Worm (Caenorhabditis elegans): ENCODE data around the gene F02C12.1.

The F02C12.1 gene

ce11 chrX:13414974-13415373, 13.1 kb downstream of the F02C12.1 start (continued):
- TF ChIP-seq arid-1 (GFP tag; conservative IDR thresholded peaks at IDR 0.05) (peak; percentile 71; the same call in 1 of the 2 replicates), egl-43 (GFP tag; IDR thresholded peaks at IDR 0.05) (no peak; the same call in 1 of the 2 replicates), daf-16 (GFP tag; optimal IDR thresholded peaks at IDR 0.05) (peak in 1 of 2 experiments; percentile 70), daf-16 (tag; optimal IDR thresholded peaks at IDR 0.05) (no peak), duxl-1 (tag; optimal IDR thresholded peaks at IDR 0.05; ENCODE audit: poor library complexity) (peak; percentile 35), aly-2 (tag; optimal IDR thresholded peaks at IDR 0.05) (no peak), mdt-29 (GFP tag; IDR thresholded peaks at IDR 0.05) (0 out of 2 replicates have a peak, but pooled peaks have one; percentile 24), D1046.2 (GFP tag; IDR thresholded peaks at IDR 0.05) (0 out of 2 replicates have a peak, but pooled peaks have one; percentile 28), hlh-11 (tag; optimal IDR thresholded peaks at IDR 0.05) (peak; percentile 58), ces-1 (GFP tag; optimal IDR thresholded peaks at IDR 0.05) (no peak), mes-2 (tag; optimal IDR thresholded peaks at IDR 0.05; ENCODE audit: poor library complexity, severe bottlenecking) (peak; percentile 70), nhr-41 (GFP tag; IDR thresholded peaks at IDR 0.05) (0 out of 2 replicates have a peak, but pooled peaks have one; percentile 58), nhr-102 (tag; optimal IDR thresholded peaks at IDR 0.05) (peak; percentile 49), lsy-2 (tag; optimal IDR thresholded peaks at IDR 0.05) (peak in 1 of 2 experiments; percentile 43), fos-1 (tag; optimal IDR thresholded peaks at IDR 0.05) (no peak), aha-1 (tag) (peak; percentile 89), snpc-4 (tag; optimal IDR thresholded peaks at IDR 0.05) (no peak), dmd-9 (GFP tag; IDR thresholded peaks at IDR 0.05) (0 out of 2 replicates have a peak, but pooled peaks have one; percentile 35), spr-3 (GFP tag; optimal IDR thresholded peaks at IDR 0.05) (no peak), Y48G9A.11 (GFP tag; IDR thresholded peaks at IDR 0.05) (peak; percentile 44; the same call in 1 of the 2 replicates), zfp-2 (tag; optimal IDR thresholded peaks at IDR 0.05) (no peak), Y5F2A.4 (GFP tag; optimal IDR thresholded peaks at IDR 0.05) (no peak), lin-38 (GFP tag; IDR thresholded peaks at IDR 0.05) (no peak; the same call in 1 of the 2 replicates), jun-1 (tag; optimal IDR thresholded peaks at IDR 0.05) (no peak), F44E2.7 (GFP tag; IDR thresholded peaks at IDR 0.05) (no peak), nhr-11 (tag; optimal IDR thresholded peaks at IDR 0.05) (no peak), ceh-62 (tag; optimal IDR thresholded peaks at IDR 0.05) (no peak), lin-13 (GFP tag; optimal IDR thresholded peaks at IDR 0.05) (no peak), snpc-1.2 (GFP tag; IDR thresholded peaks at IDR 0.05) (peak; percentile 67), hmg-1.1 (GFP tag; IDR thresholded peaks at IDR 0.05) (peak; percentile 65), spr-1 (tag; optimal IDR thresholded peaks at IDR 0.05) (peak; percentile 13), dpl-1 (GFP tag; optimal IDR thresholded peaks at IDR 0.05) (no peak), lin-29 (GFP tag; IDR thresholded peaks at IDR 0.05) (no peak), hlh-30 (tag; optimal IDR thresholded peaks at IDR 0.05; ENCODE audit: insufficient read depth) (peak; percentile 25), hif-1 (tag; optimal IDR thresholded peaks at IDR 0.05) (no peak), rbr-2 (tag; optimal IDR thresholded peaks at IDR 0.05) (peak; percentile 45), daf-19 (GFP tag; conservative IDR thresholded peaks at IDR 0.05) (no peak), madf-9 (GFP tag; conservative IDR thresholded peaks at IDR 0.05) (0 out of 2 replicates have a peak, but pooled peaks have one; percentile 38), T26A8.4 (GFP tag; IDR thresholded peaks at IDR 0.05) (peak; percentile 47; the same call in 1 of the 2 replicates)

ce11 chrX:13415722-13416121, 13.8 kb downstream of the F02C12.1 start, which contains the start of gene C29F7.2:
C29F7.2 (plus strand) TSS chrX:13416078.
- TF ChIP-seq dve-1 (tag; optimal IDR thresholded peaks at IDR 0.05; ENCODE audit: insufficient read depth) (peak; percentile 84), hif-1 (tag; optimal IDR thresholded peaks at IDR 0.05) (peak in 1 of 2 experiments; percentile 28), nhr-237 (tag; optimal IDR thresholded peaks at IDR 0.05) (no peak), snpc-4 (tag; optimal IDR thresholded peaks at IDR 0.05) (no peak), nhr-42 (GFP tag; IDR thresholded peaks at IDR 0.05) (no peak), ces-1 (GFP tag; optimal IDR thresholded peaks at IDR 0.05) (no peak), pqm-1 (tag; optimal IDR thresholded peaks at IDR 0.05) (peak; percentile 47), mep-1 (tag; optimal IDR thresholded peaks at IDR 0.05) (peak; percentile 27), php-3 (GFP tag; IDR thresholded peaks at IDR 0.05) (0 out of 2 replicates have a peak, but pooled peaks have one; percentile 33), nhr-28 (tag; optimal IDR thresholded peaks at IDR 0.05) (peak; percentile 97), nhr-41 (GFP tag; IDR thresholded peaks at IDR 0.05) (no peak), nhr-48 (tag; optimal IDR thresholded peaks at IDR 0.05) (peak; percentile 31), nhr-102 (tag; optimal IDR thresholded peaks at IDR 0.05) (peak; percentile 1), unc-62 (GFP tag; optimal IDR thresholded peaks at IDR 0.05 in 1 of 2) (peak in 1 of 2 experiments; percentile 61), unc-62 (tag; optimal IDR thresholded peaks at IDR 0.05) (no peak), nhr-25 (tag; optimal IDR thresholded peaks at IDR 0.05; ENCODE audit: borderline replicate concordance, insufficient read depth) (no peak), dmd-6 (GFP tag; IDR thresholded peaks at IDR 0.05) (peak; percentile 48; the same call in 1 of the 2 replicates)
